Fruit fly (Drosophila melanogaster) whole organism, embryonic: ENCODE results near the gene MsrA.

Source experiments
- Ada2b ChIP-seq: fragments of 200-800 bp; sonication (Bioruptor generic); IDR thresholded peaks from 2 replicates; pipeline ENCODE4 v1.3.6; 2022; ENCODE audit warnings: missing biosample characterization, missing genetic modification characterization
- Asciz ChIP-seq: fragments of 200-800 bp; sonication (Bioruptor generic); optimal IDR thresholded peaks from 2 replicates; lab custom pipeline; 2017; ENCODE audit warnings: missing biosample characterization, mild to moderate bottlenecking, missing genetic modification characterization, missing genetic modification reagents
- Bgb ChIP-seq: fragments of 200-800 bp; sonication (Bioruptor generic); IDR thresholded peaks from 2 replicates; pipeline ENCODE4 v1.3.6; 2022; ENCODE audit warnings: missing biosample characterization, missing genetic modification characterization; ENCODE audit not compliant: partially characterized antibody
- Blimp-1 ChIP-seq: fragments of 200-800 bp; sonication (Bioruptor generic); optimal IDR thresholded peaks from 3 replicates; lab custom pipeline; 2018; ENCODE audit warnings: missing biosample characterization, missing genetic modification characterization, mild to moderate bottlenecking, moderate library complexity, missing genetic modification reagents
- BtbVII ChIP-seq: fragments of 200-800 bp; sonication (Bioruptor generic); optimal IDR thresholded peaks from 3 replicates; lab custom pipeline; 2017; ENCODE audit warnings: missing biosample characterization, mild to moderate bottlenecking, missing genetic modification characterization
- CG10147 ChIP-seq: fragments of 200-800 bp; sonication (Bioruptor generic); optimal IDR thresholded peaks from 2 replicates; lab custom pipeline; 2019; ENCODE audit warnings: missing biosample characterization, mild to moderate bottlenecking, missing genetic modification characterization, moderate library complexity
- CG10267 ChIP-seq: fragments of 200-800 bp; sonication (Bioruptor generic); optimal IDR thresholded peaks from 2 replicates; lab custom pipeline; 2018; ENCODE audit warnings: missing biosample characterization, mild to moderate bottlenecking, missing genetic modification characterization, moderate library complexity
- CG11398 ChIP-seq: fragments of 200-800 bp; sonication (Bioruptor generic); optimal IDR thresholded peaks from 2 replicates; lab custom pipeline; 2016; ENCODE audit warnings: missing biosample characterization, missing genetic modification characterization
- CG11723 ChIP-seq: fragments of 200-800 bp; sonication (Bioruptor generic); optimal IDR thresholded peaks from 2 replicates; lab custom pipeline; 2017; ENCODE audit warnings: missing biosample characterization, mild to moderate bottlenecking, missing genetic modification characterization
- CG12219 ChIP-seq: fragments of 200-800 bp; sonication (Bioruptor generic); optimal IDR thresholded peaks from 3 replicates; lab custom pipeline; 2018; ENCODE audit warnings: missing biosample characterization, mild to moderate bottlenecking, missing genetic modification characterization
- CG14014 ChIP-seq: fragments of 200-800 bp; sonication (Bioruptor generic); IDR thresholded peaks from 2 replicates; pipeline ENCODE4 v1.3.6; 2022; ENCODE audit warnings: missing biosample characterization, missing genetic modification characterization
- CG18599 ChIP-seq: fragments of 200-800 bp; sonication (Bioruptor generic); optimal IDR thresholded peaks from 3 replicates; lab custom pipeline; 2017; ENCODE audit warnings: missing biosample characterization, missing genetic modification characterization, mild to moderate bottlenecking, moderate library complexity, missing genetic modification reagents
- CG2120 ChIP-seq: fragments of 200-800 bp; sonication (Bioruptor generic); optimal IDR thresholded peaks from 3 replicates; lab custom pipeline; 2016; ENCODE audit warnings: missing biosample characterization, missing genetic modification characterization
- CG2202 ChIP-seq: fragments of 200-800 bp; sonication (Bioruptor generic); optimal IDR thresholded peaks from 2 replicates; lab custom pipeline; 2018; ENCODE audit warnings: missing biosample characterization, mild to moderate bottlenecking, missing genetic modification characterization
- CG2875 ChIP-seq: fragments of 200-800 bp; sonication (Bioruptor generic); optimal IDR thresholded peaks from 2 replicates; lab custom pipeline; 2017; ENCODE audit warnings: missing biosample characterization, mild to moderate bottlenecking, missing genetic modification characterization, missing genetic modification reagents
- CG3065 ChIP-seq: fragments of 200-800 bp; sonication (Bioruptor generic); optimal IDR thresholded peaks from 2 replicates; lab custom pipeline; 2016; ENCODE audit warnings: missing biosample characterization, missing genetic modification characterization
- CG31365 ChIP-seq: fragments of 200-800 bp; sonication (Bioruptor generic); optimal IDR thresholded peaks from 2 replicates; lab custom pipeline; 2018; ENCODE audit warnings: missing biosample characterization, mild to moderate bottlenecking, missing genetic modification characterization
- CG3163 ChIP-seq: fragments of 200-800 bp; sonication (Bioruptor generic); optimal IDR thresholded peaks from 3 replicates; lab custom pipeline; 2016; ENCODE audit warnings: missing biosample characterization, missing genetic modification characterization
- CG33557 ChIP-seq: fragments of 200-800 bp; sonication (Bioruptor generic); optimal IDR thresholded peaks from 2 replicates; lab custom pipeline; 2019; ENCODE audit warnings: missing biosample characterization, mild to moderate bottlenecking, missing genetic modification characterization, moderate library complexity
- CG5953 ChIP-seq: fragments of 200-800 bp; sonication (Bioruptor generic); IDR thresholded peaks from 2 replicates; pipeline ENCODE4 v1.3.6; 2022; ENCODE audit warnings: missing biosample characterization, missing genetic modification characterization
- CG8924 ChIP-seq: fragments of 200-800 bp; optimal IDR thresholded peaks from 3 replicates; lab custom pipeline; 2019; ENCODE audit warnings: missing biosample characterization, mild to moderate bottlenecking, missing genetic modification characterization, moderate library complexity
- CG8944 ChIP-seq: fragments of 200-800 bp; sonication (Bioruptor generic); optimal IDR thresholded peaks from 3 replicates; lab custom pipeline; 2016; ENCODE audit warnings: missing biosample characterization, missing genetic modification characterization
- CG9215 ChIP-seq: fragments of 200-800 bp; sonication (Bioruptor generic); IDR thresholded peaks from 2 replicates; pipeline ENCODE4 v1.3.6; 2022; ENCODE audit warnings: missing biosample characterization, missing genetic modification characterization
- CG9876 ChIP-seq: fragments of 200-800 bp; sonication (Bioruptor generic); optimal IDR thresholded peaks from 2 replicates; lab custom pipeline; 2016; ENCODE audit warnings: missing biosample characterization, missing genetic modification characterization
- CkIIα-i1 ChIP-seq: fragments of 200-800 bp; sonication (Bioruptor generic); IDR thresholded peaks from 2 replicates; pipeline ENCODE4 v1.3.6; 2022; ENCODE audit warnings: missing biosample characterization, missing genetic modification characterization
- D19B ChIP-seq: fragments of 200-800 bp; sonication (Bioruptor generic); optimal IDR thresholded peaks from 2 replicates; lab custom pipeline; 2017; ENCODE audit warnings: missing biosample characterization, mild to moderate bottlenecking, missing genetic modification characterization
- Dref ChIP-seq: fragments of 200-800 bp; sonication (Bioruptor generic); IDR thresholded peaks from 2 replicates; pipeline ENCODE4 v1.3.6; 2022; ENCODE audit warnings: missing biosample characterization, missing genetic modification characterization
- Eip74EF ChIP-seq, 2 experiments: fragments of 200-800 bp in 1 of 2; fragments of >200 bp in 1 of 2; sonication (Bioruptor generic) in 1 of 2; optimal IDR thresholded peaks; 2 replicates each; lab custom pipeline; 2017 to 2019; ENCODE audit warnings: missing biosample characterization in 2 of 2, missing genetic modification characterization in 2 of 2, mild to moderate bottlenecking in 1 of 2, moderate library complexity in 1 of 2
- Fer2 ChIP-seq: fragments of 200-800 bp; sonication (Bioruptor generic); optimal IDR thresholded peaks from 2 replicates; lab custom pipeline; 2018; ENCODE audit warnings: missing biosample characterization, mild to moderate bottlenecking, missing genetic modification characterization, moderate library complexity
- Fer3 ChIP-seq: fragments of 200-800 bp; sonication (Bioruptor generic); optimal IDR thresholded peaks from 2 replicates; lab custom pipeline; 2018; ENCODE audit warnings: missing biosample characterization, mild to moderate bottlenecking, missing genetic modification characterization, moderate library complexity
- Hmx ChIP-seq: fragments of 200-800 bp; sonication (Bioruptor generic); optimal IDR thresholded peaks from 2 replicates; lab custom pipeline; 2016; ENCODE audit warnings: missing biosample characterization, missing genetic modification characterization
- Hr78 ChIP-seq, 2 experiments: fragments of 200-800 bp in 1 of 2; fragments of >200 bp in 1 of 2; sonication (Bioruptor generic) in 1 of 2; optimal IDR thresholded peaks; 2 replicates each; lab custom pipeline; 2017 to 2019; ENCODE audit warnings: missing biosample characterization in 2 of 2, missing genetic modification characterization in 2 of 2, mild to moderate bottlenecking in 1 of 2, moderate library complexity in 1 of 2
- Lhr ChIP-seq: fragments of 200-800 bp; sonication (Bioruptor generic); optimal IDR thresholded peaks from 3 replicates; lab custom pipeline; 2017; ENCODE audit warnings: mild to moderate bottlenecking, missing biosample characterization, missing genetic modification reagents, missing genetic modification characterization
- Lpt ChIP-seq: fragments of >200 bp; optimal IDR thresholded peaks from 2 replicates; lab custom pipeline; 2018; ENCODE audit warnings: missing biosample characterization, missing genetic modification characterization
- NfI ChIP-seq: fragments of 200-800 bp; sonication (Bioruptor generic); optimal IDR thresholded peaks from 3 replicates; lab custom pipeline; 2018; ENCODE audit warnings: missing biosample characterization, mild to moderate bottlenecking, missing genetic modification characterization, moderate library complexity
- Rfx ChIP-seq: fragments of 200-800 bp; sonication (Bioruptor generic); IDR thresholded peaks from 2 replicates; pipeline ENCODE4 v1.3.6; 2022; ENCODE audit warnings: missing biosample characterization, missing genetic modification characterization
- YL-1 ChIP-seq: fragments of 200-800 bp; sonication (Bioruptor generic); optimal IDR thresholded peaks from 3 replicates; lab custom pipeline; 2017; ENCODE audit warnings: missing biosample characterization, mild to moderate bottlenecking, missing genetic modification characterization
- dan ChIP-seq: fragments of 200-800 bp; sonication (Bioruptor generic); IDR thresholded peaks from 2 replicates; pipeline ENCODE4 v1.3.6; 2022; ENCODE audit warnings: missing biosample characterization, missing genetic modification characterization
- fd64A ChIP-seq: fragments of 200-800 bp; sonication (Bioruptor generic); optimal IDR thresholded peaks from 3 replicates; lab custom pipeline; 2018; ENCODE audit warnings: missing biosample characterization, mild to moderate bottlenecking, missing genetic modification characterization
- gsb-n ChIP-seq: fragments of 200-800 bp; sonication (Bioruptor generic); optimal IDR thresholded peaks from 3 replicates; lab custom pipeline; 2018; ENCODE audit warnings: missing biosample characterization, mild to moderate bottlenecking, missing genetic modification characterization
- gt ChIP-seq: fragments of 200-800 bp; sonication (Bioruptor generic); IDR thresholded peaks from 2 replicates; pipeline ENCODE4 v1.3.6; 2022; ENCODE audit warnings: missing biosample characterization, missing genetic modification characterization
- jing ChIP-seq: fragments of 200-800 bp; sonication (Bioruptor generic); optimal IDR thresholded peaks from 2 replicates; lab custom pipeline; 2018; ENCODE audit warnings: missing biosample characterization, mild to moderate bottlenecking, missing genetic modification characterization
- peb ChIP-seq: fragments of 200-800 bp; sonication (Bioruptor generic); IDR thresholded peaks from 2 replicates; pipeline ENCODE4 v1.3.6; 2022; ENCODE audit warnings: missing biosample characterization, missing genetic modification characterization
- pita ChIP-seq: fragments of 200-800 bp; sonication (Bioruptor generic); optimal IDR thresholded peaks from 2 replicates; lab custom pipeline; 2017; ENCODE audit warnings: missing biosample characterization, mild to moderate bottlenecking, missing genetic modification characterization
- shn ChIP-seq: fragments of 200-800 bp; sonication (Bioruptor generic); optimal IDR thresholded peaks from 3 replicates; lab custom pipeline; 2016; ENCODE audit warnings: missing biosample characterization, missing genetic modification characterization
- ssp ChIP-seq: fragments of 200-800 bp; sonication (Bioruptor generic); IDR thresholded peaks from 2 replicates; pipeline ENCODE4 v1.3.6; 2022; ENCODE audit warnings: missing biosample characterization, missing genetic modification characterization
- tup ChIP-seq: fragments of 200-800 bp; sonication (Bioruptor generic); optimal IDR thresholded peaks from 2 replicates; lab custom pipeline; 2016; ENCODE audit warnings: missing biosample characterization, mild to moderate bottlenecking, missing genetic modification characterization, moderate library complexity
- twi ChIP-seq: fragments of 200-800 bp; optimal IDR thresholded peaks from 2 replicates; lab custom pipeline; 2019; ENCODE audit warnings: missing biosample characterization, mild to moderate bottlenecking, missing genetic modification characterization, moderate library complexity
- vfl ChIP-seq: fragments of 200-800 bp; sonication (Bioruptor generic); optimal IDR thresholded peaks from 2 replicates; lab custom pipeline; 2016; ENCODE audit warnings: missing biosample characterization, missing genetic modification characterization
- wdn ChIP-seq: fragments of 200-800 bp; sonication (Bioruptor generic); IDR thresholded peaks from 2 replicates; pipeline ENCODE4 v1.3.6; 2022; ENCODE audit warnings: missing biosample characterization, missing genetic modification characterization
- zen2 ChIP-seq: fragments of 200-800 bp; sonication (Bioruptor generic); IDR thresholded peaks from 3 replicates; pipeline ENCODE4 v1.3.6; 2022; ENCODE audit warnings: missing biosample characterization, missing genetic modification characterization; ENCODE audit not compliant: partially characterized antibody

The MsrA gene

dm6 chr3L:15523806-15524346 lies 13.0 kb downstream of the MsrA start, which contains the start of gene CG7945 (continued):
- TF ChIP-seq CG10147 (GFP tag; lab: Kevin White, UChicago) (peak; percentile 19), jing (GFP tag; lab: Kevin White, UChicago) (no peak), pita (GFP tag; lab: Kevin White, UChicago) (no peak), CG33557 (GFP tag; lab: Kevin White, UChicago) (no peak), CG11723 (GFP tag; lab: Kevin White, UChicago) (no peak), CG18599 (GFP tag; lab: Kevin White, UChicago) (no peak), Hmx (GFP tag; lab: Kevin White, UChicago) (no peak), vfl (GFP tag; lab: Kevin White, UChicago) (no peak), peb (GFP tag; lab: Robert Waterston, UW) (no peak), D19B (GFP tag; lab: Kevin White, UChicago) (no peak), CG5953 (GFP tag; lab: Robert Waterston, UW) (no peak), CG3163 (GFP tag; lab: Kevin White, UChicago) (no peak), Asciz (GFP tag; lab: Kevin White, UChicago) (no peak), gsb-n (tag; lab: Kevin White, UChicago) (peak; percentile 70), CG2120 (GFP tag; lab: Kevin White, UChicago) (no peak), tup (no peak), CG10267 (tag; lab: Kevin White, UChicago) (peak; percentile 44), CG9876 (GFP tag; lab: Kevin White, UChicago) (no peak), CG11398 (GFP tag; lab: Kevin White, UChicago) (no peak), CG2202 (tag; lab: Kevin White, UChicago) (no peak), gt (no peak), Rfx (GFP tag; lab: Robert Waterston, UW) (no peak), CG8944 (no peak), BtbVII (GFP tag; lab: Kevin White, UChicago) (no peak), Bgb (GFP tag; lab: Robert Waterston, UW) (peak; percentile 70), zen2 (GFP tag; lab: Robert Waterston, UW) (no peak; the same call in 2 of the 3 replicates), CG31365 (no peak), Lpt (GFP tag; lab: Kevin White, UChicago) (no peak), CG3065 (GFP tag; lab: Kevin White, UChicago) (no peak), wdn (GFP tag; lab: Robert Waterston, UW) (no peak), Hr78 (GFP tag; optimal IDR thresholded peaks at IDR 0.05; lab: Kevin White, UChicago) (no peak), Lhr (GFP tag; lab: Kevin White, UChicago) (peak; percentile 34), fd64A (GFP tag; lab: Kevin White, UChicago) (no peak), Eip74EF (GFP tag; optimal IDR thresholded peaks at IDR 0.05; lab: Kevin White, UChicago) (no peak), Blimp-1 (GFP tag; lab: Kevin White, UChicago) (no peak), YL-1 (GFP tag; lab: Kevin White, UChicago) (peak; percentile 72), shn (GFP tag; lab: Kevin White, UChicago) (no peak), CG2875 (GFP tag; lab: Kevin White, UChicago) (no peak), twi (no peak), Dref (peak; percentile 97), CG12219 (GFP tag; lab: Kevin White, UChicago) (no peak), Fer3 (tag; lab: Kevin White, UChicago) (no peak), CG9215 (GFP tag; lab: Robert Waterston, UW) (no peak), CkIIα-i1 (GFP tag; lab: Robert Waterston, UW) (no peak), CG14014 (no peak), ssp (GFP tag; lab: Robert Waterston, UW) (no peak), Fer2 (no peak), CG8924 (tag; lab: Kevin White, UChicago) (peak; percentile 35), NfI (GFP tag; lab: Kevin White, UChicago) (no peak), dan (GFP tag; lab: Robert Waterston, UW) (no peak), Ada2b (no peak)
